Worm (Caenorhabditis elegans) whole organism, early embryonic: ENCODE measurements around the gene T13C2.2.

Experiments used
- B0310.2 ChIP-seq: sonication (generic microtip); optimal IDR thresholded peaks from 2 replicates; lab custom pipeline; 2016; ENCODE audit warnings: mild to moderate bottlenecking, missing genetic modification characterization, missing compliant biosample characterization
- F13C5.2 ChIP-seq: sonication (generic microtip); optimal IDR thresholded peaks from 2 replicates; lab custom pipeline; 2017; ENCODE audit warnings: mild to moderate bottlenecking, missing genetic modification characterization, inconsistent platforms, missing compliant biosample characterization
- aly-1 ChIP-seq: sonication (generic microtip); optimal IDR thresholded peaks from 2 replicates; lab custom pipeline; 2016; ENCODE audit warnings: missing genetic modification characterization, missing compliant biosample characterization
- ets-7 ChIP-seq: sonication (generic microtip); optimal IDR thresholded peaks from 2 replicates; lab custom pipeline; 2016; ENCODE audit warnings: missing genotype, missing genetic modification characterization, missing compliant biosample characterization
- sea-1 ChIP-seq: fragments of 200-800 bp; sonication (Bioruptor generic); conservative IDR thresholded peaks from 2 replicates; pipeline ENCODE4 v1.3.6; 2022; ENCODE audit warnings: missing genetic modification characterization, missing compliant biosample characterization

- TF ChIP-seq B0310.2 (tag; lab: Kevin White, UChicago) = peak; percentile 17
- TF ChIP-seq F13C5.2 = no peak
- TF ChIP-seq sea-1 = no peak
- no peak for TF ChIP-seq ets-7 (tag; lab: Kevin White, UChicago)
- no peak for TF ChIP-seq aly-1 (tag; lab: Kevin White, UChicago)
These were observed 51.7 kb downstream of the T13C2.2 start for ce11 chrII:6843680-6844079.
